Fruit fly (Drosophila melanogaster): ENCODE results near the gene CG7330.

dm6 chr3L:18106021-18106944 is 42.4 kb upstream of the CG7330 start, which contains the start of the genes CG13698 and mRpS26:
- no peak for TF ChIP-seq h (optimal IDR thresholded peaks at IDR 0.05)
- no peak for TF ChIP-seq ttk (optimal IDR thresholded peaks at IDR 0.05)

Data from Kc167 (cell line).